Worm (Caenorhabditis elegans) whole organism, L2 larva: Measurements from ENCODE around the gene dhc-3.

ENCODE experiments used
- C34F6.9 ChIP-seq: fragments of 150-350 bp; optimal IDR thresholded peaks from 2 replicates; lab custom pipeline; 2014; ENCODE audit warnings: missing biosample characterization, missing genetic modification characterization
- F13H6.1 ChIP-seq: sonication (generic microtip); optimal IDR thresholded peaks from 2 replicates; lab custom pipeline; 2016; ENCODE audit warnings: missing genetic modification characterization, missing compliant biosample characterization
- R02D3.7 ChIP-seq: fragments of 150-350 bp; optimal IDR thresholded peaks from 2 replicates; lab custom pipeline; 2014; ENCODE audit warnings: missing biosample characterization, missing genetic modification characterization
- Y55F3AM.14 ChIP-seq: fragments of 200-800 bp; sonication (Bioruptor generic); optimal IDR thresholded peaks from 2 replicates; lab custom pipeline; 2018; ENCODE audit warnings: mild to moderate bottlenecking, missing genetic modification characterization, missing compliant biosample characterization
- ZK546.5 ChIP-seq: sonication (generic microtip); optimal IDR thresholded peaks from 2 replicates; lab custom pipeline; 2017; ENCODE audit warnings: missing biosample characterization, missing genetic modification characterization
- alr-1 ChIP-seq: fragments of 150-350 bp; optimal IDR thresholded peaks from 2 replicates; lab custom pipeline; 2014; ENCODE audit warnings: missing biosample characterization, missing genetic modification characterization
- aly-2 ChIP-seq: fragments of 150-350 bp; optimal IDR thresholded peaks from 2 replicates; lab custom pipeline; 2014; ENCODE audit warnings: missing biosample characterization, missing genetic modification characterization
- ama-1 ChIP-seq: fragments of 150-350 bp; optimal IDR thresholded peaks from 2 replicates; lab custom pipeline; 2018; ENCODE audit warnings: inconsistent platforms
- blmp-1 ChIP-seq: sonication (generic microtip); optimal IDR thresholded peaks from 2 replicates; lab custom pipeline; 2017; ENCODE audit warnings: missing genetic modification characterization, mild to moderate bottlenecking, missing compliant biosample characterization, antibody characterized with exemption, moderate library complexity; ENCODE audit not compliant: insufficient read depth
- ceh-16 ChIP-seq: fragments of 150-350 bp; optimal IDR thresholded peaks from 2 replicates; lab custom pipeline; 2014; ENCODE audit warnings: missing biosample characterization, missing genetic modification characterization
- ceh-82 ChIP-seq: fragments of 150-350 bp; optimal IDR thresholded peaks from 2 replicates; lab custom pipeline; 2014; ENCODE audit warnings: missing biosample characterization, missing genetic modification characterization
- crh-2 ChIP-seq: sonication (generic microtip); optimal IDR thresholded peaks from 2 replicates; lab custom pipeline; 2017; ENCODE audit warnings: missing biosample characterization, missing genetic modification characterization
- dmd-4 ChIP-seq: sonication (generic microtip); optimal IDR thresholded peaks from 2 replicates; lab custom pipeline; 2017; ENCODE audit warnings: missing biosample characterization, missing genetic modification characterization
- egl-27 ChIP-seq: sonication (generic microtip); optimal IDR thresholded peaks from 3 replicates; lab custom pipeline; 2017; ENCODE audit warnings: missing biosample characterization, missing genetic modification reagents, missing genetic modification characterization
- elt-1 ChIP-seq: fragments of 150-350 bp; optimal IDR thresholded peaks from 2 replicates; lab custom pipeline; 2014; ENCODE audit warnings: missing biosample characterization, missing genetic modification characterization
- fos-1 ChIP-seq: fragments of 150-350 bp; optimal IDR thresholded peaks from 2 replicates; lab custom pipeline; 2014; ENCODE audit warnings: missing biosample characterization, missing genetic modification characterization
- gmeb-1 ChIP-seq: fragments of 150-350 bp; optimal IDR thresholded peaks from 2 replicates; lab custom pipeline; 2014; ENCODE audit warnings: missing biosample characterization, missing genetic modification characterization
- lin-11 ChIP-seq: fragments of 150-350 bp; sonication (generic microtip); optimal IDR thresholded peaks from 2 replicates; lab custom pipeline; 2014; ENCODE audit warnings: missing biosample characterization, missing genetic modification characterization, inconsistent platforms, mixed read lengths
- lin-13 ChIP-seq: fragments of 150-350 bp; optimal IDR thresholded peaks from 2 replicates; lab custom pipeline; 2014; ENCODE audit warnings: missing biosample characterization, missing genetic modification reagents, missing genetic modification characterization
- lin-39 ChIP-seq: fragments of 150-350 bp; optimal IDR thresholded peaks from 2 replicates; lab custom pipeline; 2014; ENCODE audit warnings: missing biosample characterization, missing genetic modification reagents, missing genetic modification characterization
- lsy-2 ChIP-seq, 2 experiments: fragments of 150-350 bp in 1 of 2; sonication (generic microtip) in 1 of 2; optimal IDR thresholded peaks; 2 replicates each; lab custom pipeline; 2014 to 2017; ENCODE audit warnings: missing biosample characterization in 2 of 2, missing genetic modification characterization in 2 of 2
- mab-5 ChIP-seq: fragments of 150-350 bp; optimal IDR thresholded peaks from 2 replicates; lab custom pipeline; 2014; ENCODE audit warnings: missing biosample characterization, missing genetic modification characterization
- mbf-1 ChIP-seq: sonication (generic microtip); optimal IDR thresholded peaks from 2 replicates; lab custom pipeline; 2017; ENCODE audit warnings: missing biosample characterization, missing genetic modification characterization
- mdl-1 ChIP-seq, 2 experiments: fragments of 150-350 bp in 1 of 2; sonication (generic microtip) in 1 of 2; optimal IDR thresholded peaks; 2 replicates each; lab custom pipeline; 2017; ENCODE audit warnings: missing biosample characterization in 2 of 2, missing genetic modification characterization in 2 of 2
- nhr-11 ChIP-seq: fragments of 150-350 bp; optimal IDR thresholded peaks from 2 replicates; lab custom pipeline; 2014; ENCODE audit warnings: missing biosample characterization, missing genetic modification characterization
- nhr-12 ChIP-seq: fragments of 150-350 bp; optimal IDR thresholded peaks from 2 replicates; lab custom pipeline; 2014; ENCODE audit warnings: missing biosample characterization, missing genetic modification characterization
- nhr-21 ChIP-seq: fragments of 150-350 bp; optimal IDR thresholded peaks from 2 replicates; lab custom pipeline; 2014; ENCODE audit warnings: missing biosample characterization, missing genetic modification characterization
- nhr-23 ChIP-seq: fragments of 150-350 bp; optimal IDR thresholded peaks from 2 replicates; lab custom pipeline; 2014; ENCODE audit warnings: missing biosample characterization, missing genetic modification reagents, missing genetic modification characterization
- nhr-237 ChIP-seq: fragments of 150-350 bp; optimal IDR thresholded peaks from 2 replicates; lab custom pipeline; 2014; ENCODE audit warnings: missing biosample characterization, missing genetic modification characterization
- nhr-25 ChIP-seq: fragments of 150-350 bp; sonication (generic microtip); optimal IDR thresholded peaks from 3 replicates; lab custom pipeline; 2014; ENCODE audit warnings: missing biosample characterization, missing genetic modification characterization
- nhr-6 ChIP-seq: fragments of 150-350 bp; optimal IDR thresholded peaks from 2 replicates; lab custom pipeline; 2014; ENCODE audit warnings: missing biosample characterization, missing genetic modification characterization
- nhr-77 ChIP-seq: fragments of 150-350 bp; optimal IDR thresholded peaks from 2 replicates; lab custom pipeline; 2014; ENCODE audit warnings: missing biosample characterization, missing genetic modification characterization
- peb-1 ChIP-seq: fragments of 150-350 bp; optimal IDR thresholded peaks from 2 replicates; lab custom pipeline; 2014; ENCODE audit warnings: missing biosample characterization, missing genetic modification characterization
- sem-4 ChIP-seq: fragments of 150-350 bp; optimal IDR thresholded peaks from 2 replicates; lab custom pipeline; 2014; ENCODE audit warnings: missing biosample characterization, missing genetic modification reagents, missing genetic modification characterization
- skn-1 ChIP-seq: sonication (generic microtip); optimal IDR thresholded peaks from 2 replicates; lab custom pipeline; 2017; ENCODE audit warnings: missing biosample characterization, missing genetic modification characterization
- sma-3 ChIP-seq: sonication (generic microtip); optimal IDR thresholded peaks from 2 replicates; lab custom pipeline; 2016; ENCODE audit warnings: missing genetic modification reagents, missing genetic modification characterization, missing compliant biosample characterization
- sma-9 ChIP-seq, 2 experiments: fragments of 150-350 bp in 1 of 2; sonication (generic microtip) in 1 of 2; optimal IDR thresholded peaks; 2 replicates each; lab custom pipeline; 2014 to 2016; ENCODE audit warnings: missing genetic modification characterization in 2 of 2, mild to moderate bottlenecking in 1 of 2, missing biosample characterization in 1 of 2, missing compliant biosample characterization in 1 of 2, missing genetic modification reagents in 1 of 2, moderate library complexity in 1 of 2
- snpc-4 ChIP-seq: fragments of 150-350 bp; optimal IDR thresholded peaks from 2 replicates; lab custom pipeline; 2014; ENCODE audit warnings: missing biosample characterization, missing genetic modification characterization
- unc-39 ChIP-seq: fragments of 150-350 bp; optimal IDR thresholded peaks from 2 replicates; lab custom pipeline; 2014; ENCODE audit warnings: missing biosample characterization, missing genetic modification characterization
- unc-55 ChIP-seq: fragments of 150-350 bp; sonication (generic microtip); optimal IDR thresholded peaks from 3 replicates; lab custom pipeline; 2014; ENCODE audit warnings: missing biosample characterization, missing genetic modification reagents, missing genetic modification characterization
- unc-62 ChIP-seq: fragments of 150-350 bp; optimal IDR thresholded peaks from 2 replicates; lab custom pipeline; 2014; ENCODE audit warnings: missing biosample characterization, missing genetic modification reagents, missing genetic modification characterization
- zag-1 ChIP-seq: fragments of 150-350 bp; optimal IDR thresholded peaks from 2 replicates; lab custom pipeline; 2014; ENCODE audit warnings: missing biosample characterization, missing genetic modification characterization
- ztf-1 ChIP-seq: fragments of 200-800 bp; sonication (Bioruptor generic); conservative IDR thresholded peaks from 2 replicates; pipeline ENCODE4 v1.3.6; 2022; ENCODE audit warnings: missing genetic modification characterization, missing compliant biosample characterization
- ztf-11 ChIP-seq: sonication (generic microtip); optimal IDR thresholded peaks from 2 replicates; lab custom pipeline; 2017; ENCODE audit warnings: missing biosample characterization, missing genetic modification characterization
- ztf-4 ChIP-seq: fragments of 150-350 bp; optimal IDR thresholded peaks from 2 replicates; lab custom pipeline; 2014; ENCODE audit warnings: missing biosample characterization, missing genetic modification characterization

The dhc-3 gene

DNA sequence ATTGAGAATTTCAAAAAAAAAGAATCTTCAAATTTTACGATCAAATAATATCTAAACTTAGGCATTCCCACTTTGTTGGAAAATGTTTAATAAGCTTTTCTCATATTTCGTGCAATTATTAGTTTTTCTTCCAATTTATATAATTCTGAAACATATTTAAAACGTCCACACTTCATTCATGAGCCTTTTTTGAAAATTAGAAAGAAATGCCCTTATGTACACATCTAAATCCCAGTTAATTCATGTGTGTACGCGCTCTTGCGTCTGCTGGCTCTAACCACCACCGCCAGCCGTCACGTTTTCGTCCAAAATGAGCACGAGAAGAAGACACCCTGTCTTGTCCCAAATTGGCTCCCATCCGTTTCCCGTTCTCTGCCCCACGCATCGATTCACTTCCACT lies 27.8 kb downstream of the dhc-3 start:
- TF ChIP-seq unc-55 (GFP tag; lab: Kevin White, UChicago) = peak; percentile 6
- peak; percentile 35 for TF ChIP-seq zag-1 (tag; lab: Kevin White, UChicago)
- no peak for TF ChIP-seq snpc-4 (tag; lab: Kevin White, UChicago)

- TF ChIP-seq ZK546.5 (tag; lab: Kevin White, UChicago) (no peak), lsy-2 (tag; optimal IDR thresholded peaks at IDR 0.05; lab: Kevin White, UChicago) (no peak), C34F6.9 (no peak), ceh-82 (no peak), sem-4 (tag; lab: Kevin White, UChicago) (no peak), unc-62 (no peak), lin-39 (tag; lab: Kevin White, UChicago) (no peak), nhr-25 (tag; lab: Kevin White, UChicago) (no peak), gmeb-1 (tag; lab: Kevin White, UChicago) (no peak)
Observed at ce11 chrV:13170497-13170896, 31.7 kb downstream of the dhc-3 start.

ce11 chrV:13173718-13174117 lies 34.9 kb downstream of the dhc-3 start:
- TF ChIP-seq fos-1 = peak; percentile 32
- peak; percentile 47 for TF ChIP-seq sma-9 (GFP tag; optimal IDR thresholded peaks at IDR 0.05; lab: Kevin White, UChicago)
- TF ChIP-seq sma-9 (tag; optimal IDR thresholded peaks at IDR 0.05; lab: Kevin White, UChicago) = no peak
- no peak for TF ChIP-seq nhr-11 (tag; lab: Kevin White, UChicago)
- no peak for TF ChIP-seq ztf-4 (tag; lab: Kevin White, UChicago)
- TF ChIP-seq, all 48 proteins: peak for 2

- TF ChIP-seq nhr-6 (tag; lab: Kevin White, UChicago) (no peak), nhr-77 (tag; lab: Kevin White, UChicago) (no peak), unc-62 (no peak), egl-27 (tag; lab: Kevin White, UChicago) (no peak), sem-4 (tag; lab: Kevin White, UChicago) (no peak), sma-9 (GFP tag; optimal IDR thresholded peaks at IDR 0.05; lab: Kevin White, UChicago) (peak; percentile 35), sma-9 (tag; optimal IDR thresholded peaks at IDR 0.05; lab: Kevin White, UChicago) (no peak), crh-2 (tag; lab: Kevin White, UChicago) (no peak), fos-1 (no peak), unc-39 (tag; lab: Kevin White, UChicago) (no peak), alr-1 (tag; lab: Kevin White, UChicago) (no peak), lin-11 (tag; lab: Kevin White, UChicago) (peak; percentile 25), F13H6.1 (tag; lab: Kevin White, UChicago) (no peak), lin-13 (GFP tag; lab: Kevin White, UChicago) (peak; percentile 30), aly-2 (tag; lab: Kevin White, UChicago) (no peak), ztf-1 (no peak), lin-39 (tag; lab: Kevin White, UChicago) (no peak), sma-3 (GFP tag; lab: Kevin White, UChicago) (peak; percentile 43), R02D3.7 (tag; lab: Kevin White, UChicago) (no peak), mdl-1 (tag; optimal IDR thresholded peaks at IDR 0.05; lab: Kevin White, UChicago) (peak in 1 of 2 experiments; percentile 9), peb-1 (no peak), C34F6.9 (peak; percentile 22), nhr-25 (tag; lab: Kevin White, UChicago) (no peak), elt-1 (no peak), ama-1 (lab: Kevin White, UChicago) (peak; percentile 6), gmeb-1 (tag; lab: Kevin White, UChicago) (peak; percentile 60), mbf-1 (tag; lab: Kevin White, UChicago) (no peak), mab-5 (tag; lab: Kevin White, UChicago) (peak; percentile 28), Y55F3AM.14 (GFP tag; lab: Kevin White, UChicago) (no peak), nhr-12 (no peak), ceh-16 (tag; lab: Kevin White, UChicago) (no peak), nhr-21 (tag; lab: Kevin White, UChicago) (no peak), dmd-4 (tag; lab: Kevin White, UChicago) (no peak), nhr-23 (tag; lab: Kevin White, UChicago) (no peak), unc-55 (GFP tag; lab: Kevin White, UChicago) (peak; percentile 51), ztf-4 (tag; lab: Kevin White, UChicago) (no peak), snpc-4 (tag; lab: Kevin White, UChicago) (peak; percentile 36), nhr-237 (tag; lab: Kevin White, UChicago) (no peak), blmp-1 (tag; lab: Kevin White, UChicago) (no peak), lsy-2 (tag; optimal IDR thresholded peaks at IDR 0.05; lab: Kevin White, UChicago) (no peak), skn-1 (tag; lab: Kevin White, UChicago) (no peak), ztf-11 (no peak), nhr-11 (tag; lab: Kevin White, UChicago) (no peak), ZK546.5 (tag; lab: Kevin White, UChicago) (no peak)
Observed at ce11 chrV:13176117-13176753, 37.5 kb downstream of the dhc-3 start, which contains the start of gene him-17. Gene him-17 (plus strand): TSS chrV:13176711.
